Worm (Caenorhabditis elegans): Measurements from ENCODE around the gene F55A4.7.

F55A4.7 gene

DNA sequence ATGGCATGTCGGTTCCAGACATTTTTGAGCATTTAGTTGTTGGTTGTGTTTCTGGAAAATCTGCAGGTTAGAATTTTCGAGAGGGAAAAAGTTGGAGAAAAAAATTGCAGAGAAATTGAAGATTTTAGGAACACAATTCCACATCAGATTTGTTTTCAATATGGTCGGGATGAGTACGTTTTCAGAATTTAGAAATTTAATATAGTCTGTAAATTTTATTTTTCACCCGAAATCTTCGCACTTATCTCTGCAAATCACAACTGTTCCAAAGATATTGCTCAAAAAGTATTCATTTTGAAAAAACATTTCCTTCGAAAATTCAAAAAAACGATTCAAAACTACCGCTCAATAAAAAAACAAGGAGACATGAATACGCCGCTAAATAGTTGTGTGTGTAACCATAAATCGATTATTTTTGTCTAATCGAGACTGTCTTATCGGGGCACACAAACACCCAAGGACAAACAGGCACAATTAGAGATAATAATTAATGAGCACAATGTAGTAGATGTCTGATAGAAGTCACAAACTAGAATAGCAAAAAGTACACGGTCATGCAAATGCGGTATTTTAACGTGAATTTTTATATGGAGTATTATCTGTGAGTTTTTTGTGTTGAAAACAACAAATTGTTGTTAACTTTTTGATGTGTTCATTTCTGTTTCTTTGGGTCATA is 8.0 kb upstream of the F55A4.7 start, which contains the start of gene vpat-1:
Gene vpat-1 (minus strand): TSS at position 51 of the 676 bp plus-strand sequence.
- TF ChIP-seq efl-3 (GFP tag; optimal IDR thresholded peaks at IDR 0.05) (no peak), elt-2 (tag; optimal IDR thresholded peaks at IDR 0.05) (peak; percentile 76), pqm-1 (tag; optimal IDR thresholded peaks at IDR 0.05) (no peak), nhr-20 (tag; optimal IDR thresholded peaks at IDR 0.05) (peak; percentile 8), fkh-4 (tag; optimal IDR thresholded peaks at IDR 0.05; ENCODE audit: borderline replicate concordance) (no peak), fkh-10 (GFP tag; optimal IDR thresholded peaks at IDR 0.05) (no peak), unc-86 (tag; optimal IDR thresholded peaks at IDR 0.05) (no peak)

- TF ChIP-seq jun-1 (tag; optimal IDR thresholded peaks at IDR 0.05) (no peak), pax-3 (tag; optimal IDR thresholded peaks at IDR 0.05) (no peak), skn-1 (tag; optimal IDR thresholded peaks at IDR 0.05) (peak; percentile 69)
Observed at ce11 chrX:1044327-1044726, 6.1 kb upstream of the F55A4.7 start.

ce11 chrX:1035039-1035598 is 3.1 kb downstream of the F55A4.7 start, which contains the start of the genes stau-1 and sec-22:
Gene stau-1, minus strand, starts transcription at chrX:1035286.
Gene sec-22, plus strand, starts transcription at chrX:1035548.
- TF ChIP-seq lin-35 (GFP tag; optimal IDR thresholded peaks at IDR 0.05) (peak; percentile 23 to 46), lin-14 (GFP tag; optimal IDR thresholded peaks at IDR 0.05) (peak; percentile 75), vab-15 (tag; optimal IDR thresholded peaks at IDR 0.05) (peak; percentile 33), unc-62 (GFP tag; optimal IDR thresholded peaks at IDR 0.05) (no peak), efl-1 (optimal IDR thresholded peaks at IDR 0.05) (peak in 1 of 2 experiments; percentile 21), efl-1 (GFP tag; optimal IDR thresholded peaks at IDR 0.05 in 1 of 2) (no peak), nhr-71 (tag; optimal IDR thresholded peaks at IDR 0.05) (peak; percentile 21), egl-13 (tag; optimal IDR thresholded peaks at IDR 0.05) (no peak), F16B12.6 (tag; optimal IDR thresholded peaks at IDR 0.05) (no peak), Y116A8C.19 (tag; optimal IDR thresholded peaks at IDR 0.05; ENCODE audit: borderline replicate concordance) (no peak), pax-3 (tag; optimal IDR thresholded peaks at IDR 0.05) (no peak), zag-1 (tag; optimal IDR thresholded peaks at IDR 0.05) (no peak), ama-1 (optimal IDR thresholded peaks at IDR 0.05) (no peak), blmp-1 (tag; optimal IDR thresholded peaks at IDR 0.05) (peak; percentile 70), nhr-28 (tag; optimal IDR thresholded peaks at IDR 0.05) (no peak), fos-1 (tag; optimal IDR thresholded peaks at IDR 0.05) (no peak), ztf-11 (tag; optimal IDR thresholded peaks at IDR 0.05) (no peak), lsy-2 (tag; optimal IDR thresholded peaks at IDR 0.05) (peak in 1 of 2 experiments; percentile 40), fkh-8 (tag; optimal IDR thresholded peaks at IDR 0.05) (no peak), fkh-10 (GFP tag; optimal IDR thresholded peaks at IDR 0.05) (no peak), egl-27 (tag; optimal IDR thresholded peaks at IDR 0.05) (no peak), nhr-12 (tag; optimal IDR thresholded peaks at IDR 0.05) (no peak), rnt-1 (tag; optimal IDR thresholded peaks at IDR 0.05) (peak; percentile 34), skn-1 (tag; optimal IDR thresholded peaks at IDR 0.05) (peak; percentile 65), xbp-1 (tag; optimal IDR thresholded peaks at IDR 0.05) (peak; percentile 20), ceh-82 (tag; optimal IDR thresholded peaks at IDR 0.05) (peak in 1 of 3 experiments; percentile 33), snu-23 (GFP tag; optimal IDR thresholded peaks at IDR 0.05) (peak; percentile 47), C16A3.4 (tag; optimal IDR thresholded peaks at IDR 0.05) (peak; percentile 5), dpl-1 (GFP tag; optimal IDR thresholded peaks at IDR 0.05) (peak in 2 of 3 experiments; percentile 3 to 33), pqm-1 (tag; optimal IDR thresholded peaks at IDR 0.05) (no peak), zip-4 (GFP tag; optimal IDR thresholded peaks at IDR 0.05) (no peak)
